Worm (Caenorhabditis elegans) whole organism, midembryonic: ENCODE measurements around the gene mig-5.

ENCODE experiments used
- T22C8.4 ChIP-seq: fragments of 200-800 bp; sonication (Bioruptor generic); IDR thresholded peaks from 2 replicates; pipeline ENCODE4 v1.3.6; 2022; ENCODE audit warnings: missing genetic modification characterization, missing compliant biosample characterization
- cog-1 ChIP-seq: sonication (generic microtip); optimal IDR thresholded peaks from 2 replicates; lab custom pipeline; 2016; ENCODE audit warnings: missing genetic modification characterization, missing compliant biosample characterization
- flt-1 ChIP-seq: fragments of 200-800 bp; sonication (Bioruptor generic); IDR thresholded peaks from 2 replicates; pipeline ENCODE4 v1.3.6; 2022; ENCODE audit warnings: missing genetic modification characterization, missing compliant biosample characterization
- klf-2 ChIP-seq: fragments of 200-800 bp; sonication (Bioruptor generic); conservative IDR thresholded peaks from 2 replicates; pipeline ENCODE4 v1.3.6; 2022; ENCODE audit warnings: missing genetic modification reagents, missing genetic modification characterization, missing compliant biosample characterization
- med-1 ChIP-seq: sonication (generic microtip); optimal IDR thresholded peaks from 2 replicates; lab custom pipeline; 2017; ENCODE audit warnings: missing genetic modification characterization, mild to moderate bottlenecking, missing compliant biosample characterization, antibody characterized with exemption, missing genetic modification reagents; ENCODE audit not compliant: insufficient read depth
- tab-1 ChIP-seq: fragments of 200-800 bp; sonication (Bioruptor generic); IDR thresholded peaks from 2 replicates; pipeline ENCODE4 v1.3.6; 2022; ENCODE audit warnings: missing genetic modification characterization, missing compliant biosample characterization
- ztf-29 ChIP-seq: fragments of 200-800 bp; sonication (Bioruptor generic); IDR thresholded peaks from 2 replicates; pipeline ENCODE4 v1.3.6; 2022; ENCODE audit warnings: missing genetic modification reagents, missing genetic modification characterization, missing compliant biosample characterization

DNA sequence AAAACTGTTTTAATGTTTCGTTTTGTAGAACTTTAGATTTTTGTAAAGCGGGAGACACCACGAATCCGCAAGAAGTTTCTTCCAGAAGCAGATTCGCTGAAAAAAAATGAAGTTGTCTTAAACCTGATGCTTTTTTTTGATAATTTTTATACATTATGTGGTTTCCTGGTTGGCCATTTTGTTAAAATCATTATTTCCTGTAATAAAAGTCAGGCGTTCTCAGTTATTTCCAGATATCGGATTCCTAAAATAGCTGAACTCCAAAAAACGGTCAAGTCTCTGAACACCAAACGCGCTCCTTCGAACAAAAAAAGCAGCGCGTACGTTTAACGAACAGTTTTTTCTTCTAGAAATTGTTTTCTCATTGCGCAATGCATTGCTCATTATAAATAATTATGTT is 47.4 kb downstream of the mig-5 start:
- TF ChIP-seq flt-1 (GFP tag; lab: Robert Waterston, UW) (no peak), tab-1 (GFP tag; lab: Robert Waterston, UW) (no peak), cog-1 (peak; percentile 32), med-1 (GFP tag; lab: Kevin White, UChicago) (no peak), klf-2 (no peak), ztf-29 (GFP tag; lab: Robert Waterston, UW) (no peak), T22C8.4 (GFP tag; lab: Robert Waterston, UW) (no peak)
